Fruit fly (Drosophila melanogaster) whole organism, embryonic: ENCODE data around the gene CG3224.

Experiments used
- ATbp ChIP-seq: fragments of 200-800 bp; sonication (Bioruptor generic); optimal IDR thresholded peaks from 2 replicates; lab custom pipeline; 2017; ENCODE audit warnings: missing biosample characterization, mild to moderate bottlenecking, missing genetic modification characterization, missing genetic modification reagents
- CG12769 ChIP-seq: fragments of 200-800 bp; sonication (Bioruptor generic); optimal IDR thresholded peaks from 2 replicates; lab custom pipeline; 2019; ENCODE audit warnings: missing biosample characterization, mild to moderate bottlenecking, missing genetic modification characterization, moderate library complexity
- CG13287 ChIP-seq: fragments of 200-800 bp; sonication (Bioruptor generic); IDR thresholded peaks from 2 replicates; pipeline ENCODE4 v1.3.6; 2022; ENCODE audit warnings: missing biosample characterization, missing genetic modification characterization; ENCODE audit not compliant: partially characterized antibody
- CG15696 ChIP-seq: fragments of 200-800 bp; sonication (Bioruptor generic); optimal IDR thresholded peaks from 2 replicates; lab custom pipeline; 2019; ENCODE audit warnings: missing biosample characterization, mild to moderate bottlenecking, missing genetic modification characterization, moderate library complexity
- CG17359 ChIP-seq: fragments of 200-800 bp; sonication (Bioruptor generic); optimal IDR thresholded peaks from 3 replicates; lab custom pipeline; 2018; ENCODE audit warnings: missing biosample characterization, mild to moderate bottlenecking, missing genetic modification characterization, moderate library complexity
- CG17361 ChIP-seq: fragments of 200-800 bp; sonication (Bioruptor generic); IDR thresholded peaks from 3 replicates; pipeline ENCODE4 v1.3.6; 2022; ENCODE audit warnings: missing biosample characterization, missing genetic modification characterization
- CG18262 ChIP-seq: fragments of 200-800 bp; optimal IDR thresholded peaks from 3 replicates; lab custom pipeline; 2019; ENCODE audit warnings: missing biosample characterization, mild to moderate bottlenecking, missing genetic modification characterization, moderate library complexity
- CG2199 ChIP-seq: fragments of 200-800 bp; sonication (Bioruptor generic); IDR thresholded peaks from 3 replicates; pipeline ENCODE4 v1.3.6; 2022; ENCODE audit warnings: missing biosample characterization, missing genetic modification characterization
- CG2712 ChIP-seq: fragments of 200-800 bp; optimal IDR thresholded peaks from 3 replicates; lab custom pipeline; 2019; ENCODE audit warnings: missing biosample characterization, mild to moderate bottlenecking, missing genetic modification characterization, moderate library complexity
- CG32767 ChIP-seq: fragments of 200-800 bp; sonication (Bioruptor generic); IDR thresholded peaks from 2 replicates; pipeline ENCODE4 v1.3.6; 2022; ENCODE audit warnings: missing biosample characterization, missing genetic modification characterization
- CG32772 ChIP-seq: fragments of 200-800 bp; sonication (Bioruptor generic); IDR thresholded peaks from 2 replicates; pipeline ENCODE4 v1.3.6; 2022; ENCODE audit warnings: missing biosample characterization, missing genetic modification characterization
- CG3847 ChIP-seq: fragments of 200-800 bp; sonication (Bioruptor generic); IDR thresholded peaks from 2 replicates; pipeline ENCODE4 v1.3.6; 2022; ENCODE audit warnings: missing biosample characterization, missing genetic modification characterization
- CG42726 ChIP-seq: fragments of 200-800 bp; sonication (Bioruptor generic); IDR thresholded peaks from 2 replicates; pipeline ENCODE4 v1.3.6; 2022; ENCODE audit warnings: missing biosample characterization, missing genetic modification characterization; ENCODE audit not compliant: partially characterized antibody
- CG4360 ChIP-seq: fragments of 200-800 bp; sonication (Bioruptor generic); IDR thresholded peaks from 2 replicates; pipeline ENCODE4 v1.3.6; 2022; ENCODE audit warnings: missing biosample characterization, missing genetic modification characterization
- CG4707 ChIP-seq: fragments of 200-800 bp; sonication (Bioruptor generic); optimal IDR thresholded peaks from 2 replicates; lab custom pipeline; 2018; ENCODE audit warnings: missing biosample characterization, mild to moderate bottlenecking, missing genetic modification characterization, moderate library complexity
- CG5180 ChIP-seq: fragments of 200-800 bp; sonication (Bioruptor generic); optimal IDR thresholded peaks from 3 replicates; lab custom pipeline; 2017; ENCODE audit warnings: missing biosample characterization, missing genetic modification characterization, mild to moderate bottlenecking, moderate library complexity, missing genetic modification reagents
- CG6689 ChIP-seq: fragments of 200-800 bp; sonication (Bioruptor generic); IDR thresholded peaks from 2 replicates; pipeline ENCODE4 v1.3.6; 2022; ENCODE audit warnings: missing biosample characterization, missing genetic modification characterization
- CG7556 ChIP-seq: fragments of 200-800 bp; sonication (Bioruptor generic); optimal IDR thresholded peaks from 2 replicates; lab custom pipeline; 2017; ENCODE audit warnings: missing biosample characterization, mild to moderate bottlenecking, missing genetic modification characterization
- CG8924 ChIP-seq: fragments of 200-800 bp; optimal IDR thresholded peaks from 3 replicates; lab custom pipeline; 2019; ENCODE audit warnings: missing biosample characterization, mild to moderate bottlenecking, missing genetic modification characterization, moderate library complexity
- CHES-1-like ChIP-seq: fragments of 200-800 bp; sonication (Bioruptor generic); optimal IDR thresholded peaks from 2 replicates; lab custom pipeline; 2016; ENCODE audit warnings: missing biosample characterization, missing genetic modification characterization
- CoRest ChIP-seq: fragments of 200-800 bp; sonication (Bioruptor generic); optimal IDR thresholded peaks from 3 replicates; lab custom pipeline; 2018; ENCODE audit warnings: missing biosample characterization, mild to moderate bottlenecking, missing genetic modification characterization, moderate library complexity
- HmgZ ChIP-seq: fragments of 200-800 bp; sonication (Bioruptor generic); optimal IDR thresholded peaks from 2 replicates; lab custom pipeline; 2018; ENCODE audit warnings: missing biosample characterization, mild to moderate bottlenecking, missing genetic modification characterization
- Hmr ChIP-seq: fragments of 200-800 bp; sonication (Bioruptor generic); optimal IDR thresholded peaks from 3 replicates; lab custom pipeline; 2017; ENCODE audit warnings: mild to moderate bottlenecking, missing biosample characterization, missing genetic modification reagents, missing genetic modification characterization
- Jarid2 ChIP-seq: fragments of 200-800 bp; sonication (Bioruptor generic); optimal IDR thresholded peaks from 3 replicates; lab custom pipeline; 2017; ENCODE audit warnings: mild to moderate bottlenecking, missing biosample characterization, missing genetic modification reagents, missing genetic modification characterization
- Lhr ChIP-seq: fragments of 200-800 bp; sonication (Bioruptor generic); optimal IDR thresholded peaks from 3 replicates; lab custom pipeline; 2017; ENCODE audit warnings: mild to moderate bottlenecking, missing biosample characterization, missing genetic modification reagents, missing genetic modification characterization
- Lpt ChIP-seq: fragments of >200 bp; optimal IDR thresholded peaks from 2 replicates; lab custom pipeline; 2018; ENCODE audit warnings: missing biosample characterization, missing genetic modification characterization
- Nf-YC ChIP-seq: fragments of 200-800 bp; optimal IDR thresholded peaks from 3 replicates; lab custom pipeline; 2019; ENCODE audit warnings: missing biosample characterization, mild to moderate bottlenecking, missing genetic modification characterization, moderate library complexity
- Pdp1 ChIP-seq, 2 experiments: fragments of 200-800 bp; sonication (Bioruptor generic); optimal IDR thresholded peaks; 3 replicates each; lab custom pipeline; 2016; ENCODE audit warnings: missing biosample characterization in 2 of 2, missing genetic modification characterization in 2 of 2, mild to moderate bottlenecking in 1 of 2, moderate library complexity in 1 of 2
- TFAM ChIP-seq: fragments of 200-800 bp; sonication (Bioruptor generic); optimal IDR thresholded peaks from 2 replicates; lab custom pipeline; 2017; ENCODE audit warnings: missing biosample characterization, missing genetic modification characterization, inconsistent platforms
- abd-A ChIP-seq: fragments of 200-800 bp; sonication (Bioruptor generic); optimal IDR thresholded peaks from 3 replicates; lab custom pipeline; 2019; ENCODE audit warnings: missing biosample characterization, mild to moderate bottlenecking, missing genetic modification characterization, moderate library complexity
- ac ChIP-seq: fragments of 200-800 bp; sonication (Bioruptor generic); optimal IDR thresholded peaks from 3 replicates; lab custom pipeline; 2017; ENCODE audit warnings: missing biosample characterization, mild to moderate bottlenecking, missing genetic modification characterization
- ap ChIP-seq: fragments of 200-800 bp; sonication (Bioruptor generic); IDR thresholded peaks from 2 replicates; pipeline ENCODE4 v1.3.6; 2022; ENCODE audit warnings: missing biosample characterization, missing genetic modification characterization
- ash1 ChIP-seq: fragments of 200-800 bp; sonication (Bioruptor generic); optimal IDR thresholded peaks from 2 replicates; lab custom pipeline; 2018; ENCODE audit warnings: missing biosample characterization, mild to moderate bottlenecking, missing genetic modification characterization
- cg ChIP-seq: fragments of 200-800 bp; sonication (Bioruptor generic); optimal IDR thresholded peaks from 3 replicates; lab custom pipeline; 2019; ENCODE audit warnings: missing biosample characterization, mild to moderate bottlenecking, missing genetic modification characterization, moderate library complexity
- chm ChIP-seq: fragments of 200-800 bp; sonication (Bioruptor generic); IDR thresholded peaks from 2 replicates; pipeline ENCODE4 v1.3.6; 2022; ENCODE audit warnings: missing biosample characterization, missing genetic modification characterization
- crp ChIP-seq, 2 experiments: fragments of 200-800 bp; sonication (Bioruptor generic); optimal IDR thresholded peaks; 2 replicates in 1 of 2; 3 replicates in 1 of 2; lab custom pipeline; 2017; ENCODE audit warnings: missing biosample characterization in 2 of 2, missing genetic modification characterization in 2 of 2, mild to moderate bottlenecking in 1 of 2, moderate library complexity in 1 of 2
- fd64A ChIP-seq: fragments of 200-800 bp; sonication (Bioruptor generic); optimal IDR thresholded peaks from 3 replicates; lab custom pipeline; 2018; ENCODE audit warnings: missing biosample characterization, mild to moderate bottlenecking, missing genetic modification characterization
- gce ChIP-seq: fragments of 200-800 bp; sonication (Bioruptor generic); IDR thresholded peaks from 3 replicates; pipeline ENCODE4 v1.3.6; 2022; ENCODE audit warnings: missing biosample characterization, missing genetic modification characterization
- grau ChIP-seq: fragments of 200-800 bp; optimal IDR thresholded peaks from 3 replicates; lab custom pipeline; 2019; ENCODE audit warnings: missing biosample characterization, mild to moderate bottlenecking, missing genetic modification characterization, moderate library complexity
- inv ChIP-seq: fragments of 200-800 bp; sonication (Bioruptor generic); IDR thresholded peaks from 2 replicates; pipeline ENCODE4 v1.3.6; 2022; ENCODE audit warnings: missing biosample characterization, missing genetic modification characterization; ENCODE audit not compliant: partially characterized antibody
- kni ChIP-seq: fragments of 200-800 bp; sonication (Bioruptor generic); optimal IDR thresholded peaks from 3 replicates; lab custom pipeline; 2017; ENCODE audit warnings: mild to moderate bottlenecking, missing biosample characterization, missing genetic modification reagents, missing genetic modification characterization
- lilli ChIP-seq: fragments of 200-800 bp; sonication (Bioruptor generic); optimal IDR thresholded peaks from 3 replicates; lab custom pipeline; 2016; ENCODE audit warnings: missing biosample characterization, missing genetic modification characterization
- mld ChIP-seq: fragments of 200-800 bp; sonication (Bioruptor generic); IDR thresholded peaks from 3 replicates; pipeline ENCODE4 v1.3.6; 2022; ENCODE audit warnings: missing biosample characterization, missing genetic modification characterization; ENCODE audit not compliant: partially characterized antibody
- phol ChIP-seq: fragments of 200-800 bp; sonication (Bioruptor generic); optimal IDR thresholded peaks from 3 replicates; lab custom pipeline; 2018; ENCODE audit warnings: missing biosample characterization, mild to moderate bottlenecking, missing genetic modification characterization, moderate library complexity
- pzg ChIP-seq: fragments of 200-800 bp; sonication (Bioruptor generic); optimal IDR thresholded peaks from 3 replicates; lab custom pipeline; 2018; ENCODE audit warnings: missing biosample characterization, mild to moderate bottlenecking, missing genetic modification characterization, moderate library complexity
- sqz ChIP-seq: fragments of 200-800 bp; sonication (Bioruptor generic); optimal IDR thresholded peaks from 3 replicates; lab custom pipeline; 2018; ENCODE audit warnings: missing biosample characterization, mild to moderate bottlenecking, missing genetic modification characterization
- unpg ChIP-seq: fragments of 200-800 bp; sonication (Bioruptor generic); optimal IDR thresholded peaks from 3 replicates; lab custom pipeline; 2018; ENCODE audit warnings: missing biosample characterization, mild to moderate bottlenecking, missing genetic modification characterization, moderate library complexity
- zf30C ChIP-seq: fragments of 200-800 bp; sonication (Bioruptor generic); optimal IDR thresholded peaks from 3 replicates; lab custom pipeline; 2018; ENCODE audit warnings: missing biosample characterization, mild to moderate bottlenecking, missing genetic modification characterization

The CG3224 gene

dm6 chrX:6703237-6703636, 42.0 kb upstream of the CG3224 start (continued):
- TF ChIP-seq Lhr (GFP tag; lab: Kevin White, UChicago) (no peak), CG32767 (GFP tag; lab: Robert Waterston, UW) (no peak), CG18262 (tag; lab: Kevin White, UChicago) (peak; percentile 19), CG7556 (GFP tag; lab: Kevin White, UChicago) (peak; percentile 12), CG17359 (tag; lab: Kevin White, UChicago) (no peak), CG17361 (GFP tag; lab: Robert Waterston, UW) (peak; percentile 44; the same call in 1 of the 3 replicates), Pdp1 (GFP tag; optimal IDR thresholded peaks at IDR 0.05; lab: Kevin White, UChicago) (peak in 1 of 2 experiments; percentile 4), CG2712 (tag; lab: Kevin White, UChicago) (no peak), CG13287 (GFP tag; lab: Robert Waterston, UW) (no peak), phol (peak; percentile 8), gce (GFP tag; lab: Robert Waterston, UW) (no peak), CG12769 (tag; lab: Kevin White, UChicago) (no peak)

dm6 chrX:6702591-6702990, 41.3 kb upstream of the CG3224 start:
- TF ChIP-seq CG4360 (GFP tag; lab: Robert Waterston, UW) = peak; percentile 83
- peak; percentile 86 for TF ChIP-seq sqz (GFP tag; lab: Kevin White, UChicago)
- no peak for TF ChIP-seq pzg
- peak; percentile 44; the same call in 1 of the 2 replicates for TF ChIP-seq chm (GFP tag; lab: Robert Waterston, UW)
- TF ChIP-seq CG15696 (tag; lab: Kevin White, UChicago) = no peak
- TF ChIP-seq Jarid2 = no peak
- TF ChIP-seq ATbp = peak; percentile 34
- no peak for TF ChIP-seq inv (GFP tag; lab: Robert Waterston, UW)
- no peak for TF ChIP-seq Nf-YC (tag; lab: Kevin White, UChicago)
- TF ChIP-seq Hmr = no peak
- TF ChIP-seq lilli = no peak
- TF ChIP-seq crp (GFP tag; optimal IDR thresholded peaks at IDR 0.05; lab: Kevin White, UChicago) = no peak
- TF ChIP-seq ash1 (GFP tag; lab: Kevin White, UChicago) = no peak
- TF ChIP-seq mld = no peak
- TF ChIP-seq CHES-1-like (GFP tag; lab: Kevin White, UChicago) = no peak
- TF ChIP-seq CG42726 = no peak
- TF ChIP-seq CoRest = no peak
- TF ChIP-seq Lpt = no peak
- TF ChIP-seq zf30C (GFP tag; lab: Kevin White, UChicago) = peak; percentile 14
- no peak for TF ChIP-seq CG3847 (GFP tag; lab: Robert Waterston, UW)
- no peak for TF ChIP-seq HmgZ (tag; lab: Kevin White, UChicago)
- TF ChIP-seq cg (GFP tag; lab: Kevin White, UChicago) = peak; percentile 86
- TF ChIP-seq fd64A (GFP tag; lab: Kevin White, UChicago) = no peak
- TF ChIP-seq TFAM = no peak
- TF ChIP-seq CG2199 (GFP tag; lab: Robert Waterston, UW) = 0 out of 3 replicates have a peak, but pooled peaks have one; percentile 59
- peak; percentile 48 for TF ChIP-seq kni (GFP tag; lab: Kevin White, UChicago)
- TF ChIP-seq CG4707 = no peak
- no peak for TF ChIP-seq ac (GFP tag; lab: Kevin White, UChicago)
- TF ChIP-seq unpg (GFP tag; lab: Kevin White, UChicago) = no peak
- no peak for TF ChIP-seq CG6689 (GFP tag; lab: Robert Waterston, UW)
- TF ChIP-seq CG8924 = peak; percentile 50
- TF ChIP-seq CG32772 (GFP tag; lab: Robert Waterston, UW) = 0 out of 2 replicates have a peak, but pooled peaks have one; percentile 30
- TF ChIP-seq abd-A (tag; lab: Kevin White, UChicago) = peak; percentile 29
- no peak for TF ChIP-seq ap (GFP tag; lab: Robert Waterston, UW)
- no peak for TF ChIP-seq grau
- peak; percentile 52 for TF ChIP-seq CG5180 (GFP tag; lab: Kevin White, UChicago)
